Worm (Caenorhabditis elegans) whole organism, late embryonic: ENCODE measurements around the gene gpa-7.

Experiments
- C08G9.2 ChIP-seq: sonication (generic microtip); optimal IDR thresholded peaks from 2 replicates; lab custom pipeline; 2016; ENCODE audit warnings: mild to moderate bottlenecking, missing genetic modification characterization, moderate library complexity, missing compliant biosample characterization
- C38D4.7 ChIP-seq: fragments of 200-800 bp; sonication (Bioruptor generic); optimal IDR thresholded peaks from 2 replicates; lab custom pipeline; 2018; ENCODE audit warnings: mild to moderate bottlenecking, missing genetic modification characterization, moderate library complexity, missing compliant biosample characterization
- F13H6.1 ChIP-seq: sonication (generic microtip); optimal IDR thresholded peaks from 2 replicates; lab custom pipeline; 2016; ENCODE audit warnings: missing genetic modification characterization, missing compliant biosample characterization
- K09A11.1 ChIP-seq: sonication (generic microtip); optimal IDR thresholded peaks from 2 replicates; lab custom pipeline; 2017; ENCODE audit warnings: antibody characterized with exemption, mild to moderate bottlenecking, missing genetic modification characterization, missing compliant biosample characterization; ENCODE audit not compliant: insufficient read depth
- T23F11.4 ChIP-seq: fragments of 200-800 bp; sonication (Bioruptor generic); optimal IDR thresholded peaks from 2 replicates; lab custom pipeline; 2018; ENCODE audit warnings: mild to moderate bottlenecking, missing genetic modification characterization, missing compliant biosample characterization
- Y22D7AL.16 ChIP-seq: sonication (generic microtip); optimal IDR thresholded peaks from 2 replicates; lab custom pipeline; 2016; ENCODE audit warnings: missing genetic modification characterization, missing compliant biosample characterization
- ceh-14 ChIP-seq: sonication (generic microtip); optimal IDR thresholded peaks from 2 replicates; lab custom pipeline; 2016; ENCODE audit warnings: missing genotype, missing genetic modification characterization, missing compliant biosample characterization
- ceh-18 ChIP-seq: sonication (generic microtip); optimal IDR thresholded peaks from 2 replicates; lab custom pipeline; 2016; ENCODE audit warnings: missing genetic modification characterization, missing compliant biosample characterization
- ceh-19 ChIP-seq: fragments of 200-800 bp; sonication (Bioruptor generic); optimal IDR thresholded peaks from 2 replicates; lab custom pipeline; 2018; ENCODE audit warnings: mild to moderate bottlenecking, missing genetic modification characterization, missing compliant biosample characterization
- ceh-2 ChIP-seq: sonication (generic microtip); optimal IDR thresholded peaks from 2 replicates; lab custom pipeline; 2016; ENCODE audit warnings: missing genotype, missing genetic modification characterization, missing compliant biosample characterization
- ceh-24 ChIP-seq: sonication (generic microtip); optimal IDR thresholded peaks from 2 replicates; lab custom pipeline; 2016; ENCODE audit warnings: mild to moderate bottlenecking, missing genetic modification characterization, missing compliant biosample characterization
- ceh-31 ChIP-seq: sonication (generic microtip); optimal IDR thresholded peaks from 2 replicates; lab custom pipeline; 2016; ENCODE audit warnings: missing genetic modification characterization, missing compliant biosample characterization
- ceh-34 ChIP-seq: sonication (generic microtip); optimal IDR thresholded peaks from 2 replicates; lab custom pipeline; 2016; ENCODE audit warnings: mild to moderate bottlenecking, missing genetic modification characterization, missing compliant biosample characterization
- ceh-48 ChIP-seq: sonication (generic microtip); optimal IDR thresholded peaks from 2 replicates; lab custom pipeline; 2016; ENCODE audit warnings: missing genetic modification characterization, inconsistent platforms, missing compliant biosample characterization
- che-1 ChIP-seq: sonication (generic microtip); optimal IDR thresholded peaks from 2 replicates; lab custom pipeline; 2016; ENCODE audit warnings: mild to moderate bottlenecking, missing genetic modification characterization, missing compliant biosample characterization
- dmd-4 ChIP-seq: sonication (generic microtip); optimal IDR thresholded peaks from 2 replicates; lab custom pipeline; 2016; ENCODE audit warnings: borderline replicate concordance, missing genetic modification characterization, missing compliant biosample characterization
- elt-4 ChIP-seq: sonication (generic microtip); optimal IDR thresholded peaks from 2 replicates; lab custom pipeline; 2016; ENCODE audit warnings: missing genetic modification characterization, missing compliant biosample characterization
- fax-1 ChIP-seq: sonication (generic microtip); optimal IDR thresholded peaks from 2 replicates; lab custom pipeline; 2016; ENCODE audit warnings: missing genotype, missing genetic modification characterization, missing compliant biosample characterization
- fkh-10 ChIP-seq: fragments of 150-350 bp; optimal IDR thresholded peaks from 2 replicates; lab custom pipeline; 2014; ENCODE audit warnings: missing biosample characterization, missing genetic modification reagents, missing genetic modification characterization
- hlh-15 ChIP-seq: sonication (generic microtip); optimal IDR thresholded peaks from 2 replicates; lab custom pipeline; 2016; ENCODE audit warnings: missing genetic modification characterization, missing compliant biosample characterization
- hlh-6 ChIP-seq: sonication (generic microtip); optimal IDR thresholded peaks from 2 replicates; lab custom pipeline; 2016; ENCODE audit warnings: missing genotype, missing genetic modification characterization, missing compliant biosample characterization
- hlh-8 ChIP-seq: sonication (generic microtip); optimal IDR thresholded peaks from 2 replicates; lab custom pipeline; 2016; ENCODE audit warnings: missing genotype, missing genetic modification characterization, missing compliant biosample characterization
- lim-6 ChIP-seq: sonication (generic microtip); optimal IDR thresholded peaks from 2 replicates; lab custom pipeline; 2016; ENCODE audit warnings: missing genetic modification characterization, missing compliant biosample characterization
- mec-3 ChIP-seq: sonication (generic microtip); optimal IDR thresholded peaks from 2 replicates; lab custom pipeline; 2016; ENCODE audit warnings: borderline replicate concordance, missing genetic modification characterization, missing compliant biosample characterization
- nfya-1 ChIP-seq: sonication (generic microtip); optimal IDR thresholded peaks from 2 replicates; lab custom pipeline; 2017; ENCODE audit warnings: missing genetic modification characterization, mild to moderate bottlenecking, missing compliant biosample characterization, antibody characterized with exemption, moderate library complexity
- nhr-11 ChIP-seq: fragments of 150-350 bp; optimal IDR thresholded peaks from 2 replicates; lab custom pipeline; 2014; ENCODE audit warnings: missing biosample characterization, missing genetic modification characterization
- odd-2 ChIP-seq: sonication (generic microtip); optimal IDR thresholded peaks from 2 replicates; lab custom pipeline; 2017; ENCODE audit warnings: antibody characterized with exemption, mild to moderate bottlenecking, missing genetic modification characterization, missing compliant biosample characterization
- pag-3 ChIP-seq: sonication (generic microtip); optimal IDR thresholded peaks from 2 replicates; lab custom pipeline; 2016; ENCODE audit warnings: missing compliant biosample characterization, missing genetic modification characterization, borderline replicate concordance
- pat-9 ChIP-seq: fragments of 200-800 bp; sonication (Bioruptor generic); optimal IDR thresholded peaks from 2 replicates; lab custom pipeline; 2018; ENCODE audit warnings: mild to moderate bottlenecking, missing genetic modification characterization, moderate library complexity, missing compliant biosample characterization
- pros-1 ChIP-seq: fragments of 150-350 bp; optimal IDR thresholded peaks from 2 replicates; lab custom pipeline; 2014; ENCODE audit warnings: missing biosample characterization, missing genetic modification reagents, missing genetic modification characterization
- ref-2 ChIP-seq: sonication (generic microtip); optimal IDR thresholded peaks from 2 replicates; lab custom pipeline; 2016; ENCODE audit warnings: missing genetic modification characterization, missing compliant biosample characterization
- rnt-1 ChIP-seq: sonication (generic microtip); optimal IDR thresholded peaks from 2 replicates; lab custom pipeline; 2016; ENCODE audit warnings: missing genetic modification characterization, missing compliant biosample characterization
- sdc-2 ChIP-seq: sonication (generic microtip); optimal IDR thresholded peaks from 2 replicates; lab custom pipeline; 2016; ENCODE audit warnings: missing genotype, missing genetic modification characterization, missing compliant biosample characterization
- sox-2 ChIP-seq: fragments of 200-800 bp; sonication (Bioruptor generic); IDR thresholded peaks from 2 replicates; pipeline ENCODE4 v1.3.6; 2022; ENCODE audit warnings: missing genetic modification reagents, missing genetic modification characterization, missing compliant biosample characterization
- sox-4 ChIP-seq: sonication (generic microtip); optimal IDR thresholded peaks from 2 replicates; lab custom pipeline; 2017; ENCODE audit warnings: mild to moderate bottlenecking, missing genetic modification characterization, inconsistent platforms, missing compliant biosample characterization
- syd-9 ChIP-seq: sonication (generic microtip); optimal IDR thresholded peaks from 2 replicates; lab custom pipeline; 2016; ENCODE audit warnings: mild to moderate bottlenecking, missing genetic modification characterization, moderate library complexity, missing compliant biosample characterization
- tbx-2 ChIP-seq: sonication (generic microtip); optimal IDR thresholded peaks from 2 replicates; lab custom pipeline; 2016; ENCODE audit warnings: missing genetic modification characterization, missing compliant biosample characterization
- ttx-3 ChIP-seq: sonication (generic microtip); optimal IDR thresholded peaks from 2 replicates; lab custom pipeline; 2016; ENCODE audit warnings: missing genetic modification reagents, missing genetic modification characterization, missing compliant biosample characterization
- unc-3 ChIP-seq, 2 experiments: fragments of 200-800 bp in 1 of 2; sonication (Bioruptor generic) in 1 of 2; sonication (generic microtip) in 1 of 2; conservative IDR thresholded peaks in 1 of 2; optimal IDR thresholded peaks in 1 of 2; 2 replicates each; pipeline versions ENCODE4 v1.3.6 to Lab custom; 2016 to 2022; ENCODE audit warnings: missing compliant biosample characterization in 2 of 2, missing genetic modification characterization in 2 of 2, missing genetic modification reagents in 1 of 2
- unc-42 ChIP-seq: sonication (generic microtip); optimal IDR thresholded peaks from 2 replicates; lab custom pipeline; 2016; ENCODE audit warnings: missing genotype, missing genetic modification characterization, missing compliant biosample characterization
- unc-55 ChIP-seq: sonication (generic microtip); optimal IDR thresholded peaks from 2 replicates; lab custom pipeline; 2017; ENCODE audit warnings: missing biosample characterization, missing genetic modification reagents, missing genetic modification characterization
- unc-86 ChIP-seq: sonication (generic microtip); optimal IDR thresholded peaks from 2 replicates; lab custom pipeline; 2016; ENCODE audit warnings: missing genetic modification characterization, missing compliant biosample characterization

Gene gpa-7

ce11 chrIV:10403193-10404058 lies at the start of gene gpa-7:
Gene gpa-7, plus strand, starts transcription at chrIV:10404008.
- TF ChIP-seq Y22D7AL.16 (tag; lab: Kevin White, UChicago) = no peak
- TF ChIP-seq pag-3 = no peak
- peak; percentile 86 for TF ChIP-seq nfya-1 (tag; lab: Kevin White, UChicago)
- TF ChIP-seq C38D4.7 (GFP tag; lab: Kevin White, UChicago) = no peak
- peak; percentile 74 for TF ChIP-seq ceh-19 (GFP tag; lab: Kevin White, UChicago)
- TF ChIP-seq odd-2 (tag; lab: Kevin White, UChicago) = no peak
- TF ChIP-seq unc-86 (tag; lab: Kevin White, UChicago) = peak; percentile 22
- TF ChIP-seq ttx-3 (tag; lab: Kevin White, UChicago) = no peak
- peak; percentile 68 for TF ChIP-seq fax-1 (tag; lab: Kevin White, UChicago)
- TF ChIP-seq nhr-11 (tag; lab: Kevin White, UChicago) = no peak
- peak; percentile 83 for TF ChIP-seq tbx-2 (tag; lab: Kevin White, UChicago)
- TF ChIP-seq syd-9 (tag; lab: Kevin White, UChicago) = peak; percentile 37
- TF ChIP-seq sdc-2 = peak; percentile 39
- peak; percentile 33 for TF ChIP-seq hlh-8
- peak; percentile 26 for TF ChIP-seq pros-1 (tag; lab: Kevin White, UChicago)
- TF ChIP-seq ref-2 (tag; lab: Kevin White, UChicago) = peak; percentile 71
- TF ChIP-seq unc-55 (GFP tag; lab: Kevin White, UChicago) = peak; percentile 54
- TF ChIP-seq sox-2 (GFP tag; lab: Robert Waterston, UW) = no peak
- peak; percentile 53 for TF ChIP-seq fkh-10
- peak; percentile 75 for TF ChIP-seq ceh-14
- TF ChIP-seq unc-3 (GFP tag; conservative IDR thresholded peaks at IDR 0.05; lab: Robert Waterston, UW) = no peak; the same call in 1 of the 2 replicates
- peak; percentile 50 for TF ChIP-seq unc-3 (tag; optimal IDR thresholded peaks at IDR 0.05; lab: Kevin White, UChicago)
- TF ChIP-seq sox-4 (tag; lab: Kevin White, UChicago) = no peak
- peak; percentile 10 for TF ChIP-seq hlh-6 (tag; lab: Kevin White, UChicago)
- TF ChIP-seq rnt-1 = peak; percentile 44
- peak; percentile 3 for TF ChIP-seq mec-3
- TF ChIP-seq pat-9 (tag; lab: Kevin White, UChicago) = peak; percentile 35
- peak; percentile 82 for TF ChIP-seq ceh-34
- TF ChIP-seq ceh-48 (tag; lab: Kevin White, UChicago) = no peak
- TF ChIP-seq elt-4 = no peak
- TF ChIP-seq lim-6 (tag; lab: Kevin White, UChicago) = peak; percentile 15
- TF ChIP-seq F13H6.1 (tag; lab: Kevin White, UChicago) = peak; percentile 63
- peak; percentile 44 for TF ChIP-seq C08G9.2
- TF ChIP-seq ceh-31 (tag; lab: Kevin White, UChicago) = peak; percentile 88
- TF ChIP-seq ceh-18 (tag; lab: Kevin White, UChicago) = peak; percentile 88
- TF ChIP-seq unc-42 (tag; lab: Kevin White, UChicago) = peak; percentile 86

ce11 chrIV:10357072-10357471 lies 46.7 kb upstream of the gpa-7 start, which contains the start of gene R11A8.1:
Gene R11A8.1, minus strand, starts transcription at chrIV:10357172.
- no peak for TF ChIP-seq Y22D7AL.16 (tag; lab: Kevin White, UChicago)
- TF ChIP-seq dmd-4 = no peak
- TF ChIP-seq ceh-24 (tag; lab: Kevin White, UChicago) = no peak

- TF ChIP-seq dmd-4 = no peak
- TF ChIP-seq che-1 (tag; lab: Kevin White, UChicago) = no peak
- TF ChIP-seq hlh-15 (tag; lab: Kevin White, UChicago) = no peak
- TF ChIP-seq ceh-2 (tag; lab: Kevin White, UChicago) = no peak
- no peak for TF ChIP-seq Y22D7AL.16 (tag; lab: Kevin White, UChicago)
- no peak for TF ChIP-seq hlh-6 (tag; lab: Kevin White, UChicago)
- no peak for TF ChIP-seq ceh-14
- TF ChIP-seq T23F11.4 (GFP tag; lab: Kevin White, UChicago) = no peak
- TF ChIP-seq K09A11.1 = no peak
- no peak for TF ChIP-seq hlh-8
- TF ChIP-seq odd-2 (tag; lab: Kevin White, UChicago) = no peak
- no peak for TF ChIP-seq ceh-48 (tag; lab: Kevin White, UChicago)
- no peak for TF ChIP-seq pag-3
These were observed 46.0 kb upstream of the gpa-7 start, which contains the start of gene gkow-1 for ce11 chrIV:10357842-10358241. Gene gkow-1, plus strand, starts transcription at chrIV:10358142.
